Worm (Caenorhabditis elegans) whole organism, L4/young adult: ENCODE results near the gene Y66C5A.2.
A peak's percentile ranks its signal among the peaks of the same experiment; 100 is the strongest.

ENCODE experiments used
- W03F9.2 ChIP-seq: fragments of 150-350 bp; optimal IDR thresholded peaks from 2 replicates; lab custom pipeline; 2014; ENCODE audit warnings: missing biosample characterization, missing genetic modification characterization
- dao-5 ChIP-seq: sonication (generic microtip); optimal IDR thresholded peaks from 2 replicates; lab custom pipeline; 2016; ENCODE audit warnings: missing genotype, missing genetic modification characterization, moderate library complexity, missing compliant biosample characterization
- him-1 ChIP-seq: sonication (generic microtip); optimal IDR thresholded peaks from 2 replicates; lab custom pipeline; 2016; ENCODE audit warnings: missing genotype, missing genetic modification reagents, missing genetic modification characterization, missing compliant biosample characterization

Gene Y66C5A.2

ce11 chrX:14460412-14460811 lies at the start of gene Y66C5A.2:
Y66C5A.2 (plus strand) TSS chrX:14460712.
- TF ChIP-seq him-1 (tag; lab: Kevin White, UChicago) (no peak), dao-5 (tag; lab: Kevin White, UChicago) (no peak), W03F9.2 (tag; lab: Kevin White, UChicago) (no peak)

- no peak for TF ChIP-seq dao-5 (tag; lab: Kevin White, UChicago)
- no peak for TF ChIP-seq W03F9.2 (tag; lab: Kevin White, UChicago)
- TF ChIP-seq him-1 (tag; lab: Kevin White, UChicago) = no peak
These were observed 47.7 kb upstream of the Y66C5A.2 start, which contains the start of gene fbxa-179 for ce11 chrX:14412774-14413173. fbxa-179 (minus strand) TSS chrX:14412874.

- TF ChIP-seq W03F9.2 (tag; lab: Kevin White, UChicago) (no peak), dao-5 (tag; lab: Kevin White, UChicago) (no peak), him-1 (tag; lab: Kevin White, UChicago) (no peak)
These were observed 44.9 kb upstream of the Y66C5A.2 start, which contains the start of gene F23D12.10 for ce11 chrX:14415641-14416040. F23D12.10 (minus strand) TSS chrX:14415741.

- TF ChIP-seq W03F9.2 (tag; lab: Kevin White, UChicago) (no peak), dao-5 (tag; lab: Kevin White, UChicago) (no peak), him-1 (tag; lab: Kevin White, UChicago) (no peak)
These were observed 39.0 kb upstream of the Y66C5A.2 start, which contains the start of gene F23D12.2 for ce11 chrX:14421529-14421982. F23D12.2 (minus strand) TSS chrX:14421579.

- TF ChIP-seq W03F9.2 (tag; lab: Kevin White, UChicago) (no peak), dao-5 (tag; lab: Kevin White, UChicago) (no peak), him-1 (tag; lab: Kevin White, UChicago) (no peak)
These were observed 37.4 kb upstream of the Y66C5A.2 start, which contains the start of gene fipr-3 for ce11 chrX:14423105-14423504. fipr-3 (plus strand) TSS chrX:14423405.

ce11 chrX:14424186-14424585 lies 36.3 kb upstream of the Y66C5A.2 start:
- TF ChIP-seq W03F9.2 (tag; lab: Kevin White, UChicago) (no peak), dao-5 (tag; lab: Kevin White, UChicago) (no peak), him-1 (tag; lab: Kevin White, UChicago) (no peak)

ce11 chrX:14424673-14425072 lies 35.8 kb upstream of the Y66C5A.2 start, which contains the start of gene F23D12.11:
F23D12.11 (minus strand) TSS chrX:14424751.
- TF ChIP-seq him-1 (tag; lab: Kevin White, UChicago) = no peak
- no peak for TF ChIP-seq W03F9.2 (tag; lab: Kevin White, UChicago)
- TF ChIP-seq dao-5 (tag; lab: Kevin White, UChicago) = no peak

ce11 chrX:14428052-14428451 lies 32.5 kb upstream of the Y66C5A.2 start, which contains the start of gene F23D12.1:
F23D12.1 (minus strand) TSS chrX:14428152.
- TF ChIP-seq dao-5 (tag; lab: Kevin White, UChicago) (no peak), him-1 (tag; lab: Kevin White, UChicago) (no peak), W03F9.2 (tag; lab: Kevin White, UChicago) (no peak)

- TF ChIP-seq dao-5 (tag; lab: Kevin White, UChicago) (no peak), W03F9.2 (tag; lab: Kevin White, UChicago) (no peak), him-1 (tag; lab: Kevin White, UChicago) (no peak)
These were observed 30.1 kb upstream of the Y66C5A.2 start for ce11 chrX:14430436-14430835.

- TF ChIP-seq W03F9.2 (tag; lab: Kevin White, UChicago) (no peak), him-1 (tag; lab: Kevin White, UChicago) (no peak), dao-5 (tag; lab: Kevin White, UChicago) (no peak)
These were observed 24.8 kb upstream of the Y66C5A.2 start for ce11 chrX:14435648-14436155.

ce11 chrX:14437806-14438205 lies 22.7 kb upstream of the Y66C5A.2 start:
- TF ChIP-seq W03F9.2 (tag; lab: Kevin White, UChicago) = peak; percentile 12

ce11 chrX:14442321-14442720 lies 18.2 kb upstream of the Y66C5A.2 start, which contains the start of gene F23D12.3:
F23D12.3 (plus strand) TSS chrX:14442621.
- TF ChIP-seq him-1 (tag; lab: Kevin White, UChicago) (no peak), W03F9.2 (tag; lab: Kevin White, UChicago) (no peak), dao-5 (tag; lab: Kevin White, UChicago) (no peak)

- no peak for TF ChIP-seq W03F9.2 (tag; lab: Kevin White, UChicago)
- no peak for TF ChIP-seq dao-5 (tag; lab: Kevin White, UChicago)
- TF ChIP-seq him-1 (tag; lab: Kevin White, UChicago) = no peak
These were observed 15.8 kb upstream of the Y66C5A.2 start, which contains the start of gene F23D12.4 for ce11 chrX:14444701-14445100. F23D12.4 (plus strand) TSS chrX:14445001.

ce11 chrX:14447498-14447897 lies 13.0 kb upstream of the Y66C5A.2 start:
- TF ChIP-seq W03F9.2 (tag; lab: Kevin White, UChicago) (no peak), dao-5 (tag; lab: Kevin White, UChicago) (no peak), him-1 (tag; lab: Kevin White, UChicago) (no peak)
